Fruit fly (Drosophila melanogaster) whole organism, prepupa: ENCODE measurements around the gene Ctu2.

ENCODE experiments used
- CG16779 ChIP-seq: fragments of 200-800 bp; sonication (Bioruptor generic); optimal IDR thresholded peaks from 3 replicates; lab custom pipeline; 2017; ENCODE audit warnings: missing biosample characterization, mild to moderate bottlenecking, missing genetic modification characterization
- CG3032 ChIP-seq: fragments of 200-800 bp; optimal IDR thresholded peaks from 2 replicates; lab custom pipeline; 2019; ENCODE audit warnings: missing biosample characterization, mild to moderate bottlenecking, missing genetic modification characterization, moderate library complexity
- CG6163 ChIP-seq: fragments of 200-800 bp; sonication (Bioruptor generic); IDR thresholded peaks from 3 replicates; pipeline ENCODE4 v1.3.6; 2022; ENCODE audit warnings: missing biosample characterization, missing genetic modification characterization
- CG6854 ChIP-seq: fragments of 200-800 bp; sonication (Bioruptor generic); optimal IDR thresholded peaks from 2 replicates; lab custom pipeline; 2017; ENCODE audit warnings: missing biosample characterization, mild to moderate bottlenecking, missing genetic modification characterization
- Eip78C ChIP-seq: fragments of 200-800 bp; sonication (Bioruptor generic); peaks from one replicate; lab custom pipeline; 2016; ENCODE audit warnings: missing biosample characterization, missing genetic modification characterization
- Hr38 ChIP-seq: sonication (Bioruptor generic); optimal IDR thresholded peaks from 2 replicates; lab custom pipeline; 2016; ENCODE audit warnings: missing biosample characterization, missing genetic modification characterization
- Hr4 ChIP-seq: fragments of 200-800 bp; sonication (Bioruptor generic); optimal IDR thresholded peaks from 3 replicates; lab custom pipeline; 2016; ENCODE audit warnings: missing biosample characterization, missing genetic modification characterization
- Sox14 ChIP-seq: fragments of 200-800 bp; sonication (Bioruptor generic); optimal IDR thresholded peaks from 3 replicates; lab custom pipeline; 2016; ENCODE audit warnings: missing biosample characterization, missing genetic modification characterization
- acj6 ChIP-seq: fragments of 200-800 bp; sonication (Bioruptor generic); optimal IDR thresholded peaks from 3 replicates; lab custom pipeline; 2016; ENCODE audit warnings: missing biosample characterization, missing genetic modification characterization
- fkh ChIP-seq: fragments of 200-800 bp; sonication (Bioruptor generic); optimal IDR thresholded peaks from 3 replicates; lab custom pipeline; 2017; ENCODE audit warnings: missing biosample characterization, mild to moderate bottlenecking, missing genetic modification characterization, moderate library complexity
- spab ChIP-seq: fragments of 200-800 bp; sonication (Bioruptor generic); optimal IDR thresholded peaks from 2 replicates; lab custom pipeline; 2017; ENCODE audit warnings: missing biosample characterization, mild to moderate bottlenecking, missing genetic modification characterization, missing genetic modification reagents
- svp ChIP-seq: fragments of 200-800 bp; sonication (Bioruptor generic); peaks from one replicate; lab custom pipeline; 2016; ENCODE audit warnings: missing biosample characterization, missing genetic modification characterization

- TF ChIP-seq CG16779 (tag; lab: Kevin White, UChicago) (no peak), Hr38 (GFP tag; lab: Kevin White, UChicago) (no peak), CG6854 (GFP tag; lab: Kevin White, UChicago) (no peak), svp (GFP tag; lab: Kevin White, UChicago) (no peak), acj6 (GFP tag; lab: Kevin White, UChicago) (no peak), Hr4 (GFP tag; lab: Kevin White, UChicago) (no peak), spab (no peak), CG6163 (GFP tag; lab: Robert Waterston, UW) (no peak), Eip78C (no peak), Sox14 (no peak), fkh (GFP tag; lab: Kevin White, UChicago) (no peak), CG3032 (tag; lab: Kevin White, UChicago) (no peak)
Measured at dm6 chr2L:19455723-19456122, 37.3 kb downstream of the Ctu2 start.
